Worm (Caenorhabditis elegans) whole organism, young adult: ENCODE results near the gene F13C5.2.

Experiments used
- F22D6.2 ChIP-seq: sonication (generic microtip); optimal IDR thresholded peaks from 2 replicates; lab custom pipeline; 2016; ENCODE audit warnings: mild to moderate bottlenecking, missing genetic modification characterization, missing compliant biosample characterization
- F37B4.10 ChIP-seq: fragments of 200-800 bp; sonication (Bioruptor generic); IDR thresholded peaks from 2 replicates; pipeline ENCODE4 v1.3.6; 2022; ENCODE audit warnings: missing genetic modification characterization, missing compliant biosample characterization
- Y56A3A.18 ChIP-seq: fragments of 200-800 bp; sonication (Bioruptor generic); IDR thresholded peaks from 2 replicates; pipeline ENCODE4 v1.3.6; 2022; ENCODE audit warnings: missing genetic modification reagents, missing genetic modification characterization, missing compliant biosample characterization
- ama-1 ChIP-seq, 3 experiments: fragments of 150-350 bp in 1 of 3; sonication (generic microtip) in 2 of 3; optimal IDR thresholded peaks; 2 replicates each; lab custom pipeline; 2014 to 2018; ENCODE audit warnings: missing biosample characterization in 2 of 3, missing genetic modification characterization in 2 of 3, missing genetic modification reagents in 2 of 3
- cebp-2 ChIP-seq: fragments of 200-800 bp; sonication (Bioruptor generic); IDR thresholded peaks from 2 replicates; pipeline ENCODE4 v1.3.6; 2022; ENCODE audit warnings: missing genetic modification characterization, missing compliant biosample characterization
- efl-1 ChIP-seq: fragments of 150-350 bp; optimal IDR thresholded peaks from 2 replicates; lab custom pipeline; 2014; ENCODE audit warnings: missing biosample characterization, missing genetic modification reagents, missing genetic modification characterization
- him-1 ChIP-seq: sonication (generic microtip); optimal IDR thresholded peaks from 2 replicates; lab custom pipeline; 2016; ENCODE audit warnings: missing genotype, missing genetic modification reagents, missing genetic modification characterization, missing compliant biosample characterization
- madf-3 ChIP-seq: fragments of 200-800 bp; sonication (Bioruptor generic); IDR thresholded peaks from 2 replicates; pipeline ENCODE4 v1.3.6; 2022; ENCODE audit warnings: missing genetic modification reagents, missing genetic modification characterization, missing compliant biosample characterization
- madf-6 ChIP-seq: fragments of 200-800 bp; sonication (Bioruptor generic); IDR thresholded peaks from 2 replicates; pipeline ENCODE4 v1.3.6; 2022; ENCODE audit warnings: missing genetic modification reagents, missing genetic modification characterization, missing compliant biosample characterization
- nfya-1 ChIP-seq: sonication (generic microtip); optimal IDR thresholded peaks from 2 replicates; lab custom pipeline; 2017; ENCODE audit warnings: antibody characterized with exemption, missing compliant biosample characterization, missing genetic modification characterization, borderline replicate concordance; ENCODE audit not compliant: insufficient read depth
- repo-1 ChIP-seq: sonication (generic microtip); optimal IDR thresholded peaks from 2 replicates; lab custom pipeline; 2017; ENCODE audit warnings: mild to moderate bottlenecking, missing genetic modification characterization, missing compliant biosample characterization
- snpc-4 ChIP-seq, 5 experiments: fragments of 150-350 bp in 1 of 5; sonication (generic microtip) in 4 of 5; optimal IDR thresholded peaks; 2 replicates each; lab custom pipeline; 2014 to 2018; ENCODE audit warnings: missing genetic modification characterization in 5 of 5, missing biosample characterization in 3 of 5, antibody characterized with exemption in 2 of 5, mild to moderate bottlenecking in 2 of 5, missing compliant biosample characterization in 2 of 5, missing genotype in 2 of 5, moderate library complexity in 2 of 5, missing genetic modification reagents in 1 of 5
- unc-62 ChIP-seq: fragments of 150-350 bp; optimal IDR thresholded peaks from 2 replicates; lab custom pipeline; 2014; ENCODE audit warnings: missing biosample characterization, missing genetic modification reagents, missing genetic modification characterization

- TF ChIP-seq snpc-4 (GFP tag; optimal IDR thresholded peaks at IDR 0.05; lab: Kevin White, UChicago) (no peak), snpc-4 (tag; optimal IDR thresholded peaks at IDR 0.05; lab: Kevin White, UChicago) (no peak), F37B4.10 (no peak), repo-1 (no peak), F22D6.2 (tag; lab: Kevin White, UChicago) (no peak), unc-62 (GFP tag; lab: Kevin White, UChicago) (no peak), him-1 (tag; lab: Kevin White, UChicago) (no peak), cebp-2 (GFP tag; lab: Robert Waterston, UW) (no peak), ama-1 (optimal IDR thresholded peaks at IDR 0.05; lab: Kevin White, UChicago) (no peak), ama-1 (GFP tag; optimal IDR thresholded peaks at IDR 0.05; lab: Kevin White, UChicago) (no peak), nfya-1 (tag; lab: Kevin White, UChicago) (no peak), efl-1 (GFP tag; lab: Kevin White, UChicago) (no peak), Y56A3A.18 (GFP tag; lab: Robert Waterston, UW) (no peak), madf-3 (GFP tag; lab: Robert Waterston, UW) (no peak), madf-6 (GFP tag; lab: Robert Waterston, UW) (no peak)
Observed at ce11 chrX:587798-588197, 6.0 kb upstream of the F13C5.2 start, which contains the start of gene mrp-1.
